Worm (Caenorhabditis elegans) whole organism, L4 larva: ENCODE results near the gene C25F9.12.

Experiments used
- ama-1 ChIP-seq: fragments of 150-350 bp; optimal IDR thresholded peaks from 2 replicates; lab custom pipeline; 2014; ENCODE audit warnings: inconsistent platforms, mixed read lengths
- arid-1 ChIP-seq: fragments of 200-800 bp; sonication (Bioruptor generic); conservative IDR thresholded peaks from 2 replicates; pipeline ENCODE4 v1.3.6; 2022; ENCODE audit warnings: missing genetic modification reagents, missing genetic modification characterization, missing compliant biosample characterization
- mdl-1 ChIP-seq, 2 experiments: fragments of 150-350 bp in 1 of 2; sonication (generic microtip) in 1 of 2; optimal IDR thresholded peaks; 2 replicates each; lab custom pipeline; 2014 to 2017; ENCODE audit warnings: missing biosample characterization in 2 of 2, missing genetic modification characterization in 2 of 2
- nhr-77 ChIP-seq: fragments of 150-350 bp; optimal IDR thresholded peaks from 2 replicates; lab custom pipeline; 2014; ENCODE audit warnings: missing biosample characterization, missing genetic modification characterization
- pha-4 ChIP-seq, 2 experiments: fragments of 150-350 bp in 1 of 2; fragments of 200-800 bp in 1 of 2; sonication (Bioruptor generic) in 1 of 2; IDR thresholded peaks in 1 of 2; optimal IDR thresholded peaks in 1 of 2; 2 replicates each; pipeline versions ENCODE4 v1.3.6 to Lab custom; 2014 to 2022; ENCODE audit warnings: missing genetic modification characterization in 2 of 2, missing genetic modification reagents in 2 of 2, missing biosample characterization in 1 of 2, missing compliant biosample characterization in 1 of 2

DNA sequence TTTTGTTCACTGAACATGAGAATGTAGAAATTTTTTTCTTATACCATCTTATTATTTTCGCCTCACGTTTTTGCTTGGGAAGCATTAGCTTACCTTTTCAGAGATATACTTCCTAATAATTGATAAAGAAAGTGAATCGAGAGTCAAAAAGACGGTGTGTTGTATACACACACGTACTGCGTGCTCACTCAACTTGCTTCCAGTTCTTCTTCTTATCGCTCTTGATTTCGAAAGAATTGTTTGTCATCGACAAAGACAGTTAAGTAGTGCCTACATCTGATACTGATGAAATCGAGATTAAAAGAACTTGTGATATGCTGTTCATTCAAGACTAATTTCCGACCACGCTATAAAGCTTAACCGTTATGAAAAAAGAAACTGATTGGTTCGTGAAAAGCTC lies 7.9 kb upstream of the C25F9.12 start, which contains the start of gene C25F9.5:
- TF ChIP-seq mdl-1 (tag; optimal IDR thresholded peaks at IDR 0.05; lab: Kevin White, UChicago) = no peak
- no peak for TF ChIP-seq nhr-77 (tag; lab: Kevin White, UChicago)
- TF ChIP-seq pha-4 (GFP tag; IDR thresholded peaks at IDR 0.05; lab: Robert Waterston, UW) = no peak
- TF ChIP-seq pha-4 (tag; optimal IDR thresholded peaks at IDR 0.05; lab: Kevin White, UChicago) = no peak
- TF ChIP-seq arid-1 (GFP tag; lab: Robert Waterston, UW) = no peak
- no peak for TF ChIP-seq ama-1 (lab: Kevin White, UChicago)
